Worm (Caenorhabditis elegans) whole organism, young adult: Measurements from ENCODE around the gene ZK418.6.
A peak's percentile ranks its signal among the peaks of the same experiment; 100 is the strongest.

Experiments used
- C06A6.2 ChIP-seq: fragments of 200-800 bp; sonication (Bioruptor generic); conservative IDR thresholded peaks from 2 replicates; pipeline ENCODE4 v1.3.6; 2022; ENCODE audit warnings: missing genetic modification characterization, missing compliant biosample characterization
- D2030.7 ChIP-seq: fragments of 200-800 bp; sonication (Bioruptor generic); IDR thresholded peaks from 2 replicates; pipeline ENCODE4 v1.3.6; 2022; ENCODE audit warnings: missing genetic modification reagents, missing genetic modification characterization, missing compliant biosample characterization
- F37B4.10 ChIP-seq: fragments of 200-800 bp; sonication (Bioruptor generic); IDR thresholded peaks from 2 replicates; pipeline ENCODE4 v1.3.6; 2022; ENCODE audit warnings: missing genetic modification characterization, missing compliant biosample characterization
- F55B11.4 ChIP-seq: sonication (generic microtip); optimal IDR thresholded peaks from 2 replicates; lab custom pipeline; 2016; ENCODE audit warnings: missing compliant biosample characterization, missing genetic modification characterization, borderline replicate concordance; ENCODE audit not compliant: insufficient read depth
- T26A5.8 ChIP-seq: sonication (generic microtip); optimal IDR thresholded peaks from 2 replicates; lab custom pipeline; 2016; ENCODE audit warnings: missing genetic modification characterization, missing compliant biosample characterization
- Y53F4B.3 ChIP-seq: fragments of 200-800 bp; sonication (Bioruptor generic); IDR thresholded peaks from 2 replicates; pipeline ENCODE4 v1.3.6; 2022; ENCODE audit warnings: missing genetic modification reagents, missing genetic modification characterization, missing compliant biosample characterization
- bed-2 ChIP-seq: fragments of 200-800 bp; sonication (Bioruptor generic); IDR thresholded peaks from 2 replicates; pipeline ENCODE4 v1.3.6; 2022; ENCODE audit warnings: missing genetic modification reagents, missing genetic modification characterization, missing compliant biosample characterization
- cebp-1 ChIP-seq, 2 experiments: fragments of 200-800 bp in 1 of 2; sonication (Bioruptor generic) in 1 of 2; sonication (generic microtip) in 1 of 2; IDR thresholded peaks in 1 of 2; optimal IDR thresholded peaks in 1 of 2; 2 replicates each; pipeline versions ENCODE4 v1.3.6 to Lab custom; 2017 to 2022; ENCODE audit warnings: missing compliant biosample characterization in 2 of 2, missing genetic modification characterization in 2 of 2, mild to moderate bottlenecking in 1 of 2, missing genetic modification reagents in 1 of 2, moderate library complexity in 1 of 2
- cebp-2 ChIP-seq: fragments of 200-800 bp; sonication (Bioruptor generic); IDR thresholded peaks from 2 replicates; pipeline ENCODE4 v1.3.6; 2022; ENCODE audit warnings: missing genetic modification characterization, missing compliant biosample characterization
- ceh-91 ChIP-seq: fragments of 200-800 bp; sonication (Bioruptor generic); IDR thresholded peaks from 2 replicates; pipeline ENCODE4 v1.3.6; 2022; ENCODE audit warnings: missing genetic modification reagents, missing genetic modification characterization, missing compliant biosample characterization
- dpl-1 ChIP-seq: fragments of 150-350 bp; optimal IDR thresholded peaks from 2 replicates; lab custom pipeline; 2014; ENCODE audit warnings: missing biosample characterization, missing genetic modification reagents, missing genetic modification characterization
- fkh-3 ChIP-seq: sonication (generic microtip); optimal IDR thresholded peaks from 2 replicates; lab custom pipeline; 2016; ENCODE audit warnings: mild to moderate bottlenecking, missing genetic modification characterization, missing compliant biosample characterization
- hlh-26 ChIP-seq: fragments of 200-800 bp; sonication (Bioruptor generic); conservative IDR thresholded peaks from 2 replicates; pipeline ENCODE4 v1.3.6; 2022; ENCODE audit warnings: missing genetic modification reagents, missing genetic modification characterization, missing compliant biosample characterization
- hmg-1.2 ChIP-seq: fragments of 200-800 bp; sonication (Bioruptor generic); IDR thresholded peaks from 2 replicates; pipeline ENCODE4 v1.3.6; 2022; ENCODE audit warnings: missing genetic modification reagents, missing genetic modification characterization, missing compliant biosample characterization
- hsf-1 ChIP-seq: fragments of 200-800 bp; sonication (Bioruptor generic); IDR thresholded peaks from 2 replicates; pipeline ENCODE4 v1.3.6; 2022; ENCODE audit warnings: missing genetic modification reagents, missing genetic modification characterization, missing compliant biosample characterization
- let-607 ChIP-seq, 2 experiments: fragments of 200-800 bp in 1 of 2; sonication (Bioruptor generic) in 1 of 2; sonication (generic microtip) in 1 of 2; optimal IDR thresholded peaks; 2 replicates each; lab custom pipeline; 2016 to 2018; ENCODE audit warnings: mild to moderate bottlenecking in 2 of 2, missing compliant biosample characterization in 2 of 2, missing genetic modification characterization in 2 of 2, moderate library complexity in 2 of 2, missing genotype in 1 of 2
- lsl-1 ChIP-seq: fragments of 200-800 bp; sonication (Bioruptor generic); optimal IDR thresholded peaks from 2 replicates; lab custom pipeline; 2018; ENCODE audit warnings: mild to moderate bottlenecking, missing genetic modification characterization, moderate library complexity, missing compliant biosample characterization
- madf-8 ChIP-seq: fragments of 200-800 bp; sonication (Bioruptor generic); conservative IDR thresholded peaks from 2 replicates; pipeline ENCODE4 v1.3.6; 2022; ENCODE audit warnings: missing genetic modification reagents, missing genetic modification characterization, missing compliant biosample characterization
- nfya-2 ChIP-seq: fragments of 200-800 bp; sonication (Bioruptor generic); IDR thresholded peaks from 2 replicates; pipeline ENCODE4 v1.3.6; 2022; ENCODE audit warnings: missing genetic modification reagents, missing genetic modification characterization, missing compliant biosample characterization
- nhr-179 ChIP-seq: sonication (generic microtip); optimal IDR thresholded peaks from 2 replicates; lab custom pipeline; 2016; ENCODE audit warnings: mild to moderate bottlenecking, missing genetic modification characterization, missing compliant biosample characterization
- sdz-38 ChIP-seq: sonication (generic microtip); optimal IDR thresholded peaks from 2 replicates; lab custom pipeline; 2016; ENCODE audit warnings: missing genotype, missing genetic modification characterization, missing compliant biosample characterization
- sea-2 ChIP-seq: fragments of 200-800 bp; sonication (Bioruptor generic); IDR thresholded peaks from 2 replicates; pipeline ENCODE4 v1.3.6; 2022; ENCODE audit warnings: missing genetic modification characterization, missing compliant biosample characterization
- snpc-1.1 ChIP-seq: sonication (generic microtip); optimal IDR thresholded peaks from 2 replicates; lab custom pipeline; 2017; ENCODE audit warnings: missing genetic modification characterization, mild to moderate bottlenecking, missing compliant biosample characterization, antibody characterized with exemption, moderate library complexity, missing genotype, missing genetic modification reagents; ENCODE audit not compliant: insufficient read depth
- snpc-1.3 ChIP-seq: sonication (generic microtip); optimal IDR thresholded peaks from 2 replicates; lab custom pipeline; 2017; ENCODE audit warnings: missing genetic modification characterization, mild to moderate bottlenecking, missing compliant biosample characterization, antibody characterized with exemption, moderate library complexity, missing genotype, missing genetic modification reagents; ENCODE audit not compliant: insufficient read depth
- snpc-3.4 ChIP-seq: sonication (generic microtip); optimal IDR thresholded peaks from 2 replicates; lab custom pipeline; 2017; ENCODE audit warnings: missing genetic modification characterization, mild to moderate bottlenecking, missing compliant biosample characterization, antibody characterized with exemption, moderate library complexity, missing genotype, missing genetic modification reagents
- snpc-4 ChIP-seq, 5 experiments: fragments of 150-350 bp in 1 of 5; sonication (generic microtip) in 4 of 5; optimal IDR thresholded peaks; 2 replicates each; lab custom pipeline; 2014 to 2018; ENCODE audit warnings: missing genetic modification characterization in 5 of 5, missing biosample characterization in 3 of 5, antibody characterized with exemption in 2 of 5, mild to moderate bottlenecking in 2 of 5, missing compliant biosample characterization in 2 of 5, missing genotype in 2 of 5, moderate library complexity in 2 of 5, missing genetic modification reagents in 1 of 5
- sptf-2 ChIP-seq: fragments of 200-800 bp; sonication (Bioruptor generic); optimal IDR thresholded peaks from 2 replicates; lab custom pipeline; 2018; ENCODE audit warnings: mild to moderate bottlenecking, missing genetic modification characterization, missing compliant biosample characterization
- tbp1 ChIP-seq: fragments of 200-800 bp; sonication (Bioruptor generic); optimal IDR thresholded peaks from 2 replicates; lab custom pipeline; 2018; ENCODE audit warnings: mild to moderate bottlenecking, missing genetic modification characterization, missing compliant biosample characterization
- tbx-9 ChIP-seq: sonication (generic microtip); optimal IDR thresholded peaks from 2 replicates; lab custom pipeline; 2016; ENCODE audit warnings: borderline replicate concordance, missing genetic modification characterization, inconsistent platforms, missing compliant biosample characterization
- unc-130 ChIP-seq: sonication (generic microtip); optimal IDR thresholded peaks from 2 replicates; lab custom pipeline; 2016; ENCODE audit warnings: missing genetic modification reagents, missing genetic modification characterization, missing compliant biosample characterization
- ztf-28 ChIP-seq: fragments of 200-800 bp; sonication (Bioruptor generic); IDR thresholded peaks from 2 replicates; pipeline ENCODE4 v1.3.6; 2022; ENCODE audit warnings: missing genetic modification reagents, missing genetic modification characterization, missing compliant biosample characterization
- ztf-3 ChIP-seq: fragments of 200-800 bp; sonication (Bioruptor generic); optimal IDR thresholded peaks from 2 replicates; lab custom pipeline; 2018; ENCODE audit warnings: mild to moderate bottlenecking, missing genetic modification characterization, missing compliant biosample characterization

ZK418.6 gene

ce11 chrIII:7078737-7079136, at the start of gene ZK418.6:
ZK418.6 (minus strand) TSS chrIII:7078837.
- TF ChIP-seq nfya-2 (GFP tag; lab: Robert Waterston, UW) = no peak
- no peak for TF ChIP-seq bed-2 (GFP tag; lab: Robert Waterston, UW)
- no peak for TF ChIP-seq tbp1

ce11 chrIII:7124364-7124763, 45.7 kb upstream of the ZK418.6 start, which contains the start of gene B0280.2:
B0280.2 (plus strand) TSS chrIII:7124664.
- TF ChIP-seq cebp-1 (GFP tag; IDR thresholded peaks at IDR 0.05; lab: Robert Waterston, UW) = no peak
- TF ChIP-seq cebp-1 (tag; optimal IDR thresholded peaks at IDR 0.05; lab: Kevin White, UChicago) = no peak
- TF ChIP-seq D2030.7 (GFP tag; lab: Robert Waterston, UW) = no peak
- TF ChIP-seq snpc-1.3 (tag; lab: Kevin White, UChicago) = no peak
- TF ChIP-seq ztf-3 (GFP tag; lab: Kevin White, UChicago) = no peak
- TF ChIP-seq hlh-26 (GFP tag; lab: Robert Waterston, UW) = no peak
- TF ChIP-seq ceh-91 (GFP tag; lab: Robert Waterston, UW) = no peak
- no peak for TF ChIP-seq sdz-38
- no peak for TF ChIP-seq fkh-3 (tag; lab: Kevin White, UChicago)
- TF ChIP-seq snpc-4 (GFP tag; optimal IDR thresholded peaks at IDR 0.05; lab: Kevin White, UChicago) = no peak
- no peak for TF ChIP-seq snpc-4 (tag; optimal IDR thresholded peaks at IDR 0.05; lab: Kevin White, UChicago)

- TF ChIP-seq T26A5.8 (tag; lab: Kevin White, UChicago) = no peak
- no peak for TF ChIP-seq sptf-2
- no peak for TF ChIP-seq nhr-179 (tag; lab: Kevin White, UChicago)
- TF ChIP-seq hsf-1 (GFP tag; lab: Robert Waterston, UW) = no peak
- TF ChIP-seq madf-8 = no peak
- TF ChIP-seq cebp-2 = no peak
- TF ChIP-seq unc-130 = no peak
- TF ChIP-seq C06A6.2 (GFP tag; lab: Robert Waterston, UW) = no peak
- TF ChIP-seq F55B11.4 = no peak
- TF ChIP-seq let-607 (tag; optimal IDR thresholded peaks at IDR 0.05; lab: Kevin White, UChicago) = no peak
- TF ChIP-seq ztf-3 (GFP tag; lab: Kevin White, UChicago) = no peak
- no peak for TF ChIP-seq tbx-9 (tag; lab: Kevin White, UChicago)
- TF ChIP-seq snpc-1.3 (tag; lab: Kevin White, UChicago) = peak; percentile 41
- no peak for TF ChIP-seq snpc-4 (GFP tag; optimal IDR thresholded peaks at IDR 0.05; lab: Kevin White, UChicago)
- TF ChIP-seq snpc-4 (tag; optimal IDR thresholded peaks at IDR 0.05; lab: Kevin White, UChicago) = peak in 1 of 4 experiments; percentile 13
- TF ChIP-seq snpc-1.1 = peak; percentile 32
- TF ChIP-seq lsl-1 (GFP tag; lab: Kevin White, UChicago) = peak; percentile 14
- TF ChIP-seq sea-2 (GFP tag; lab: Robert Waterston, UW) = no peak
- TF ChIP-seq dpl-1 = no peak
- TF ChIP-seq hmg-1.2 = peak; percentile 28; the same call in 1 of the 2 replicates
- no peak for TF ChIP-seq Y53F4B.3 (GFP tag; lab: Robert Waterston, UW)
- TF ChIP-seq F37B4.10 (GFP tag; lab: Robert Waterston, UW) = no peak
- TF ChIP-seq snpc-3.4 (tag; lab: Kevin White, UChicago) = peak; percentile 12
- no peak for TF ChIP-seq cebp-1 (GFP tag; IDR thresholded peaks at IDR 0.05; lab: Robert Waterston, UW)
- peak; percentile 6 for TF ChIP-seq cebp-1 (tag; optimal IDR thresholded peaks at IDR 0.05; lab: Kevin White, UChicago)
- TF ChIP-seq ztf-28 (GFP tag; lab: Robert Waterston, UW) = no peak
Observed at ce11 chrIII:7122860-7123259, 44.2 kb upstream of the ZK418.6 start, which contains the start of the genes B0280.9 and rpia-1. B0280.9 (minus strand) TSS chrIII:7122895. rpia-1 (plus strand) TSS chrIII:7123128.
